Worm (Caenorhabditis elegans): ENCODE measurements around the gene neg-1.

- no peak for TF ChIP-seq R02D3.7 (tag; optimal IDR thresholded peaks at IDR 0.05)
- TF ChIP-seq nhr-76 (tag; optimal IDR thresholded peaks at IDR 0.05) = no peak
- TF ChIP-seq pha-4 (tag; optimal IDR thresholded peaks at IDR 0.05) = no peak
- no peak for TF ChIP-seq unc-39 (tag; optimal IDR thresholded peaks at IDR 0.05)
- no peak for TF ChIP-seq ceh-82 (tag; optimal IDR thresholded peaks at IDR 0.05)
- TF ChIP-seq egl-27 (tag; optimal IDR thresholded peaks at IDR 0.05) = no peak
Observed at ce11 chrV:4396257-4396656, 21.6 kb upstream of the neg-1 start, which contains the start of gene F13A2.3.
